Worm (Caenorhabditis elegans): ENCODE results near the gene nhr-37.

Gene nhr-37

ce11 chrV:6658765-6659164 lies 36.8 kb downstream of the nhr-37 start (continued):
- no peak for TF ChIP-seq tra-1 (GFP tag; IDR thresholded peaks at IDR 0.05)

ce11 chrV:6659533-6659932 lies 37.5 kb downstream of the nhr-37 start:
- TF ChIP-seq dmd-9 (GFP tag; IDR thresholded peaks at IDR 0.05) (no peak), aha-1 (tag) (peak; percentile 92), ceh-82 (tag; optimal IDR thresholded peaks at IDR 0.05) (no peak), D1046.2 (GFP tag; IDR thresholded peaks at IDR 0.05) (no peak), ztf-11 (tag; optimal IDR thresholded peaks at IDR 0.05) (no peak), jun-1 (tag; optimal IDR thresholded peaks at IDR 0.05) (no peak), nhr-42 (GFP tag; IDR thresholded peaks at IDR 0.05) (no peak)

- TF ChIP-seq lsy-2 (tag; optimal IDR thresholded peaks at IDR 0.05) (peak in 1 of 2 experiments; percentile 12), ceh-32 (tag; optimal IDR thresholded peaks at IDR 0.05; ENCODE audit: poor library complexity) (no peak), vab-7 (GFP tag; IDR thresholded peaks at IDR 0.05) (no peak), unc-62 (GFP tag; optimal IDR thresholded peaks at IDR 0.05 in 1 of 2) (no peak), unc-62 (tag; optimal IDR thresholded peaks at IDR 0.05) (no peak), mes-2 (tag; optimal IDR thresholded peaks at IDR 0.05; ENCODE audit: poor library complexity, severe bottlenecking) (peak; percentile 5), mxl-3 (GFP tag; optimal IDR thresholded peaks at IDR 0.05) (no peak), nhr-48 (tag; optimal IDR thresholded peaks at IDR 0.05) (peak; percentile 15), ces-1 (GFP tag; optimal IDR thresholded peaks at IDR 0.05) (peak; percentile 61), lin-13 (GFP tag; optimal IDR thresholded peaks at IDR 0.05) (no peak), lin-1 (GFP tag; IDR thresholded peaks at IDR 0.05) (no peak), F49E8.2 (tag; optimal IDR thresholded peaks at IDR 0.05; ENCODE audit: borderline replicate concordance) (no peak), nhr-102 (tag; optimal IDR thresholded peaks at IDR 0.05) (peak; percentile 23), ztf-7 (tag; optimal IDR thresholded peaks at IDR 0.05) (no peak)
Measured at ce11 chrV:6661658-6662057, 39.7 kb downstream of the nhr-37 start.

ce11 chrV:6662505-6662904 lies 40.5 kb downstream of the nhr-37 start:
- TF ChIP-seq zag-1 (tag; optimal IDR thresholded peaks at IDR 0.05): no peak
- peak; percentile 94 for TF ChIP-seq aha-1 (tag)
- no peak for TF ChIP-seq snpc-4 (tag; optimal IDR thresholded peaks at IDR 0.05)
- TF ChIP-seq skn-1 (tag; optimal IDR thresholded peaks at IDR 0.05): no peak
- 0 out of 2 replicates have a peak, but pooled peaks have one; percentile 12 for TF ChIP-seq egl-43 (GFP tag; IDR thresholded peaks at IDR 0.05)
- TF ChIP-seq lin-29 (GFP tag; IDR thresholded peaks at IDR 0.05): 0 out of 2 replicates have a peak, but pooled peaks have one; percentile 14

- TF ChIP-seq hif-1 (tag; optimal IDR thresholded peaks at IDR 0.05) (peak in 1 of 2 experiments; percentile 58), attf-4 (tag; optimal IDR thresholded peaks at IDR 0.05) (no peak), daf-16 (GFP tag; optimal IDR thresholded peaks at IDR 0.05) (no peak), daf-16 (tag; optimal IDR thresholded peaks at IDR 0.05) (peak; percentile 82), daf-12 (tag; optimal IDR thresholded peaks at IDR 0.05) (no peak), nhr-48 (tag; optimal IDR thresholded peaks at IDR 0.05) (peak; percentile 45), nhr-28 (tag; optimal IDR thresholded peaks at IDR 0.05) (peak; percentile 86), zfp-2 (tag; optimal IDR thresholded peaks at IDR 0.05) (no peak), dmd-6 (GFP tag; IDR thresholded peaks at IDR 0.05) (peak; percentile 91), aly-2 (tag; optimal IDR thresholded peaks at IDR 0.05) (no peak), ceh-82 (tag; optimal IDR thresholded peaks at IDR 0.05) (no peak), skn-1 (tag; optimal IDR thresholded peaks at IDR 0.05) (no peak), egl-43 (GFP tag; IDR thresholded peaks at IDR 0.05) (no peak), nhr-6 (tag; optimal IDR thresholded peaks at IDR 0.05) (no peak), madf-5 (GFP tag; IDR thresholded peaks at IDR 0.05) (no peak), rbr-2 (tag; optimal IDR thresholded peaks at IDR 0.05) (no peak), lin-1 (GFP tag; IDR thresholded peaks at IDR 0.05) (peak; percentile 56; the same call in 1 of the 2 replicates), snpc-1.2 (GFP tag; IDR thresholded peaks at IDR 0.05) (no peak), R02D3.7 (tag; optimal IDR thresholded peaks at IDR 0.05) (no peak), hmg-1.1 (GFP tag; IDR thresholded peaks at IDR 0.05) (no peak), ceh-44 (GFP tag; IDR thresholded peaks at IDR 0.05) (no peak), saeg-2 (GFP tag; IDR thresholded peaks at IDR 0.05) (peak; percentile 60; the same call in 1 of the 2 replicates), ceh-28 (tag; optimal IDR thresholded peaks at IDR 0.05) (no peak), nhr-102 (tag; optimal IDR thresholded peaks at IDR 0.05) (peak; percentile 50), fos-1 (tag; optimal IDR thresholded peaks at IDR 0.05) (no peak)
Measured at ce11 chrV:6665751-6666150, 43.8 kb downstream of the nhr-37 start, which contains the start of gene pmp-5. TSS of gene pmp-5 (minus strand) at chrV:6665813.

Data from whole organism, L4 larva.